Worm (Caenorhabditis elegans) whole organism, L2 larva: ENCODE data around the gene clec-212.

Source experiments
- Y55F3AM.14 ChIP-seq: fragments of 200-800 bp; sonication (Bioruptor generic); optimal IDR thresholded peaks from 2 replicates; lab custom pipeline; 2018; ENCODE audit warnings: mild to moderate bottlenecking, missing genetic modification characterization, missing compliant biosample characterization
- ZK546.5 ChIP-seq: sonication (generic microtip); optimal IDR thresholded peaks from 2 replicates; lab custom pipeline; 2017; ENCODE audit warnings: missing biosample characterization, missing genetic modification characterization
- alr-1 ChIP-seq: fragments of 150-350 bp; optimal IDR thresholded peaks from 2 replicates; lab custom pipeline; 2014; ENCODE audit warnings: missing biosample characterization, missing genetic modification characterization
- aly-2 ChIP-seq: fragments of 150-350 bp; optimal IDR thresholded peaks from 2 replicates; lab custom pipeline; 2014; ENCODE audit warnings: missing biosample characterization, missing genetic modification characterization
- blmp-1 ChIP-seq: sonication (generic microtip); optimal IDR thresholded peaks from 2 replicates; lab custom pipeline; 2017; ENCODE audit warnings: missing genetic modification characterization, mild to moderate bottlenecking, missing compliant biosample characterization, antibody characterized with exemption, moderate library complexity; ENCODE audit not compliant: insufficient read depth
- ceh-16 ChIP-seq: fragments of 150-350 bp; optimal IDR thresholded peaks from 2 replicates; lab custom pipeline; 2014; ENCODE audit warnings: missing biosample characterization, missing genetic modification characterization
- ceh-82 ChIP-seq: fragments of 150-350 bp; optimal IDR thresholded peaks from 2 replicates; lab custom pipeline; 2014; ENCODE audit warnings: missing biosample characterization, missing genetic modification characterization
- crh-2 ChIP-seq: sonication (generic microtip); optimal IDR thresholded peaks from 2 replicates; lab custom pipeline; 2017; ENCODE audit warnings: missing biosample characterization, missing genetic modification characterization
- egl-27 ChIP-seq: sonication (generic microtip); optimal IDR thresholded peaks from 3 replicates; lab custom pipeline; 2017; ENCODE audit warnings: missing biosample characterization, missing genetic modification reagents, missing genetic modification characterization
- elt-1 ChIP-seq: fragments of 150-350 bp; optimal IDR thresholded peaks from 2 replicates; lab custom pipeline; 2014; ENCODE audit warnings: missing biosample characterization, missing genetic modification characterization
- elt-3 ChIP-seq: sonication (generic microtip); optimal IDR thresholded peaks from 2 replicates; lab custom pipeline; 2017; ENCODE audit warnings: missing biosample characterization, missing genetic modification characterization
- fos-1 ChIP-seq: fragments of 150-350 bp; optimal IDR thresholded peaks from 2 replicates; lab custom pipeline; 2014; ENCODE audit warnings: missing biosample characterization, missing genetic modification characterization
- gmeb-1 ChIP-seq: fragments of 150-350 bp; optimal IDR thresholded peaks from 2 replicates; lab custom pipeline; 2014; ENCODE audit warnings: missing biosample characterization, missing genetic modification characterization
- lin-13 ChIP-seq: fragments of 150-350 bp; optimal IDR thresholded peaks from 2 replicates; lab custom pipeline; 2014; ENCODE audit warnings: missing biosample characterization, missing genetic modification reagents, missing genetic modification characterization
- lin-39 ChIP-seq: fragments of 150-350 bp; optimal IDR thresholded peaks from 2 replicates; lab custom pipeline; 2014; ENCODE audit warnings: missing biosample characterization, missing genetic modification reagents, missing genetic modification characterization
- lsy-2 ChIP-seq, 2 experiments: fragments of 150-350 bp in 1 of 2; sonication (generic microtip) in 1 of 2; optimal IDR thresholded peaks; 2 replicates each; lab custom pipeline; 2014 to 2017; ENCODE audit warnings: missing biosample characterization in 2 of 2, missing genetic modification characterization in 2 of 2
- mab-5 ChIP-seq: fragments of 150-350 bp; optimal IDR thresholded peaks from 2 replicates; lab custom pipeline; 2014; ENCODE audit warnings: missing biosample characterization, missing genetic modification characterization
- mbf-1 ChIP-seq: sonication (generic microtip); optimal IDR thresholded peaks from 2 replicates; lab custom pipeline; 2017; ENCODE audit warnings: missing biosample characterization, missing genetic modification characterization
- mdl-1 ChIP-seq, 2 experiments: fragments of 150-350 bp in 1 of 2; sonication (generic microtip) in 1 of 2; optimal IDR thresholded peaks; 2 replicates each; lab custom pipeline; 2017; ENCODE audit warnings: missing biosample characterization in 2 of 2, missing genetic modification characterization in 2 of 2
- nhr-11 ChIP-seq: fragments of 150-350 bp; optimal IDR thresholded peaks from 2 replicates; lab custom pipeline; 2014; ENCODE audit warnings: missing biosample characterization, missing genetic modification characterization
- nhr-129 ChIP-seq: fragments of 150-350 bp; optimal IDR thresholded peaks from 2 replicates; lab custom pipeline; 2014; ENCODE audit warnings: missing biosample characterization, missing genetic modification characterization
- nhr-25 ChIP-seq: fragments of 150-350 bp; sonication (generic microtip); optimal IDR thresholded peaks from 3 replicates; lab custom pipeline; 2014; ENCODE audit warnings: missing biosample characterization, missing genetic modification characterization
- nhr-6 ChIP-seq: fragments of 150-350 bp; optimal IDR thresholded peaks from 2 replicates; lab custom pipeline; 2014; ENCODE audit warnings: missing biosample characterization, missing genetic modification characterization
- nhr-77 ChIP-seq: fragments of 150-350 bp; optimal IDR thresholded peaks from 2 replicates; lab custom pipeline; 2014; ENCODE audit warnings: missing biosample characterization, missing genetic modification characterization
- sem-4 ChIP-seq: fragments of 150-350 bp; optimal IDR thresholded peaks from 2 replicates; lab custom pipeline; 2014; ENCODE audit warnings: missing biosample characterization, missing genetic modification reagents, missing genetic modification characterization
- skn-1 ChIP-seq: sonication (generic microtip); optimal IDR thresholded peaks from 2 replicates; lab custom pipeline; 2017; ENCODE audit warnings: missing biosample characterization, missing genetic modification characterization
- sma-3 ChIP-seq: sonication (generic microtip); optimal IDR thresholded peaks from 2 replicates; lab custom pipeline; 2016; ENCODE audit warnings: missing genetic modification reagents, missing genetic modification characterization, missing compliant biosample characterization
- sma-9 ChIP-seq, 2 experiments: fragments of 150-350 bp in 1 of 2; sonication (generic microtip) in 1 of 2; optimal IDR thresholded peaks; 2 replicates each; lab custom pipeline; 2014 to 2016; ENCODE audit warnings: missing genetic modification characterization in 2 of 2, mild to moderate bottlenecking in 1 of 2, missing biosample characterization in 1 of 2, missing compliant biosample characterization in 1 of 2, missing genetic modification reagents in 1 of 2, moderate library complexity in 1 of 2
- snpc-4 ChIP-seq: fragments of 150-350 bp; optimal IDR thresholded peaks from 2 replicates; lab custom pipeline; 2014; ENCODE audit warnings: missing biosample characterization, missing genetic modification characterization
- unc-62 ChIP-seq: fragments of 150-350 bp; optimal IDR thresholded peaks from 2 replicates; lab custom pipeline; 2014; ENCODE audit warnings: missing biosample characterization, missing genetic modification reagents, missing genetic modification characterization
- ztf-1 ChIP-seq: fragments of 200-800 bp; sonication (Bioruptor generic); conservative IDR thresholded peaks from 2 replicates; pipeline ENCODE4 v1.3.6; 2022; ENCODE audit warnings: missing genetic modification characterization, missing compliant biosample characterization
- ztf-11 ChIP-seq: sonication (generic microtip); optimal IDR thresholded peaks from 2 replicates; lab custom pipeline; 2017; ENCODE audit warnings: missing biosample characterization, missing genetic modification characterization
- ztf-4 ChIP-seq: fragments of 150-350 bp; optimal IDR thresholded peaks from 2 replicates; lab custom pipeline; 2014; ENCODE audit warnings: missing biosample characterization, missing genetic modification characterization

The clec-212 gene

ce11 chrV:7570955-7571354 is 765 bp upstream of the clec-212 start, which contains the start of gene F19F10.14:
TSS of gene F19F10.14 (minus strand) at chrV:7571055.
- TF ChIP-seq nhr-11: no peak
- no peak for TF ChIP-seq aly-2 (tag; lab: Kevin White, UChicago)
- no peak for TF ChIP-seq nhr-77 (tag; lab: Kevin White, UChicago)
- TF ChIP-seq unc-62 (GFP tag; lab: Kevin White, UChicago): no peak
- no peak for TF ChIP-seq elt-3 (tag; lab: Kevin White, UChicago)
- TF ChIP-seq lin-13 (GFP tag; lab: Kevin White, UChicago): no peak
- no peak for TF ChIP-seq ztf-4
- TF ChIP-seq Y55F3AM.14 (GFP tag; lab: Kevin White, UChicago): no peak
- no peak for TF ChIP-seq nhr-129
- TF ChIP-seq sma-9 (GFP tag; optimal IDR thresholded peaks at IDR 0.05; lab: Kevin White, UChicago): no peak
- no peak for TF ChIP-seq sma-9 (tag; optimal IDR thresholded peaks at IDR 0.05; lab: Kevin White, UChicago)
- no peak for TF ChIP-seq ZK546.5 (tag; lab: Kevin White, UChicago)
- TF ChIP-seq fos-1 (tag; lab: Kevin White, UChicago): no peak
- TF ChIP-seq ceh-82 (tag; lab: Kevin White, UChicago): no peak
- TF ChIP-seq ceh-16 (tag; lab: Kevin White, UChicago): no peak

DNA sequence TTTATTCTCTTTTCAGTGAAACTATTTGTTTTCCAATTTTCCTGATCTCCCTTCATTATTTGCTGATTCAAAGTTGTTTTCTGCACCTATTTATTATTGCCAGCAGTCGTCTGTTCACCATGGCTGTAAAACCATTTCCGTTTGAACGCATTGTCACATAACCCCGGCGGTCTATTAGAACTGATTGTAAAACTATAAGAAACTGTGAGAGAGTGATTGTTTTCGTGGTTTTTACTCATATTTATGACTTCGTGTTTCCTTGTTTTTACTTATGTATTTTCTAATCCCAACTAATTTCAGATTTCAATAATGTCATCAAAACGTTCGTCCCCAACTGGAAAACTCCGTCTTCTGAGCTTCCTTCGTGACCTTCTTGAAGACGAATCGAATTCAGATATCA is 7.2 kb downstream of the clec-212 start, which contains the start of gene F19F10.1:
F19F10.1 (plus strand) TSS at position 301 of the 400 bp plus-strand sequence.
- TF ChIP-seq gmeb-1 (tag; lab: Kevin White, UChicago): no peak
- TF ChIP-seq lsy-2 (tag; optimal IDR thresholded peaks at IDR 0.05; lab: Kevin White, UChicago): no peak
- TF ChIP-seq alr-1 (tag; lab: Kevin White, UChicago): no peak
- TF ChIP-seq blmp-1 (tag; lab: Kevin White, UChicago): no peak
- TF ChIP-seq Y55F3AM.14 (GFP tag; lab: Kevin White, UChicago): no peak
- TF ChIP-seq nhr-129: no peak
- no peak for TF ChIP-seq lin-13 (GFP tag; lab: Kevin White, UChicago)
- TF ChIP-seq mab-5 (tag; lab: Kevin White, UChicago): no peak

ce11 chrV:7558693-7559092 is 11.5 kb downstream of the clec-212 start, which contains the start of gene ets-7:
TSS of gene ets-7 (minus strand) at chrV:7558793.
- no peak for TF ChIP-seq nhr-77 (tag; lab: Kevin White, UChicago)
- no peak for TF ChIP-seq crh-2 (tag; lab: Kevin White, UChicago)
- TF ChIP-seq, all 48 proteins: peak for 0

DNA sequence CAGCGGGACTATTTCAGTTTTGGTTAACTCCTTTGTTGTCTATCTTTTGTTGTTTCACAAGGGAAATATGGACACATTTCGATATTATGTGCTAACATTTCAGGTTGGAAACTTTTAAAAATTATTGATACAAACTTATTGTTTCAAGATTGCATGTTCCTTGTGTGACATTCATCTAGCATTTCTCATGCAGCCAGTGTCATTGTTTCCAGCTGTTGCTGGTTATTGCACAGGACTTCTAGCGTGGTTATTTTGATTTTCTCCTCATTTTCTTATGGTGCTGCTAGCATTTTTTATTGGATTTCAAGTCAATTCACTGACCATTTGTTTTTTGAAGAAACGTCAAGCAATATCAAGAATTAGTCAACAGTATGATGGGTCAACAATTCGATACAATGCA is 14.3 kb downstream of the clec-212 start:
- TF ChIP-seq elt-1 (tag; lab: Kevin White, UChicago) (no peak), mdl-1 (tag; optimal IDR thresholded peaks at IDR 0.05; lab: Kevin White, UChicago) (no peak), alr-1 (tag; lab: Kevin White, UChicago) (no peak), lsy-2 (tag; optimal IDR thresholded peaks at IDR 0.05; lab: Kevin White, UChicago) (no peak), nhr-25 (tag; lab: Kevin White, UChicago) (no peak), nhr-6 (no peak), elt-3 (tag; lab: Kevin White, UChicago) (no peak), mbf-1 (tag; lab: Kevin White, UChicago) (no peak), snpc-4 (tag; lab: Kevin White, UChicago) (no peak), blmp-1 (tag; lab: Kevin White, UChicago) (no peak), lin-13 (GFP tag; lab: Kevin White, UChicago) (no peak), egl-27 (no peak), ztf-1 (GFP tag; lab: Robert Waterston, UW) (no peak), mab-5 (tag; lab: Kevin White, UChicago) (no peak)
- TF ChIP-seq, all 48 proteins: peak for 0

ce11 chrV:7553873-7554362 is 16.3 kb downstream of the clec-212 start, which contains the start of gene ttr-10:
TSS of gene ttr-10 (minus strand) at chrV:7553923.
- TF ChIP-seq alr-1 (tag; lab: Kevin White, UChicago) (no peak), mdl-1 (tag; optimal IDR thresholded peaks at IDR 0.05; lab: Kevin White, UChicago) (no peak), ztf-4 (no peak), elt-1 (tag; lab: Kevin White, UChicago) (no peak), ztf-11 (tag; lab: Kevin White, UChicago) (no peak), lin-39 (tag; lab: Kevin White, UChicago) (no peak), unc-62 (GFP tag; lab: Kevin White, UChicago) (no peak), sem-4 (tag; lab: Kevin White, UChicago) (no peak), ceh-16 (tag; lab: Kevin White, UChicago) (no peak), crh-2 (tag; lab: Kevin White, UChicago) (no peak), skn-1 (tag; lab: Kevin White, UChicago) (no peak), sma-3 (GFP tag; lab: Kevin White, UChicago) (no peak), nhr-25 (tag; lab: Kevin White, UChicago) (no peak)
- TF ChIP-seq, all 48 proteins: peak for 0
